Worm (Caenorhabditis elegans) whole organism, mixed stage, embryonic: ENCODE measurements around the gene C15H7.4.
A peak's percentile ranks its signal among the peaks of the same experiment; 100 is the strongest.

ENCODE experiments used
- M03D4.4 ChIP-seq: sonication (generic microtip); optimal IDR thresholded peaks from 2 replicates; lab custom pipeline; 2017; ENCODE audit warnings: mild to moderate bottlenecking, missing genetic modification characterization, missing compliant biosample characterization
- bed-3 ChIP-seq: fragments of 200-800 bp; sonication (Bioruptor generic); optimal IDR thresholded peaks from 3 replicates; lab custom pipeline; 2018; ENCODE audit warnings: mild to moderate bottlenecking, missing genetic modification characterization, moderate library complexity, missing compliant biosample characterization
- blmp-1 ChIP-seq: fragments of 150-350 bp; optimal IDR thresholded peaks from 2 replicates; lab custom pipeline; 2014; ENCODE audit warnings: missing biosample characterization, missing genetic modification characterization
- ceh-39 ChIP-seq: fragments of 150-350 bp; optimal IDR thresholded peaks from 2 replicates; lab custom pipeline; 2014; ENCODE audit warnings: missing biosample characterization, missing genetic modification characterization
- ceh-83 ChIP-seq: fragments of 200-800 bp; sonication (Bioruptor generic); optimal IDR thresholded peaks from 2 replicates; lab custom pipeline; 2018; ENCODE audit warnings: mild to moderate bottlenecking, missing genetic modification characterization, missing compliant biosample characterization
- ces-1 ChIP-seq: fragments of 150-350 bp; optimal IDR thresholded peaks from 2 replicates; lab custom pipeline; 2014; ENCODE audit warnings: missing biosample characterization, missing genetic modification reagents, missing genetic modification characterization
- drap-1 ChIP-seq: fragments of 200-800 bp; sonication (Bioruptor generic); optimal IDR thresholded peaks from 3 replicates; lab custom pipeline; 2018; ENCODE audit warnings: mild to moderate bottlenecking, missing genetic modification characterization, missing compliant biosample characterization
- elt-1 ChIP-seq: sonication (generic microtip); optimal IDR thresholded peaks from 2 replicates; lab custom pipeline; 2017; ENCODE audit warnings: missing genetic modification characterization, mild to moderate bottlenecking, missing compliant biosample characterization, antibody characterized with exemption, moderate library complexity, borderline replicate concordance; ENCODE audit not compliant: insufficient read depth
- elt-3 ChIP-seq: fragments of 150-350 bp; optimal IDR thresholded peaks from 2 replicates; lab custom pipeline; 2014; ENCODE audit warnings: missing biosample characterization, missing genetic modification characterization
- ham-2 ChIP-seq: fragments of 200-800 bp; sonication (Bioruptor generic); optimal IDR thresholded peaks from 2 replicates; lab custom pipeline; 2018; ENCODE audit warnings: mild to moderate bottlenecking, missing genetic modification characterization, missing compliant biosample characterization
- hlh-1 ChIP-seq: fragments of 150-350 bp; optimal IDR thresholded peaks from 2 replicates; lab custom pipeline; 2014; ENCODE audit warnings: missing biosample characterization, missing genetic modification reagents, missing genetic modification characterization
- lin-13 ChIP-seq: fragments of 150-350 bp; optimal IDR thresholded peaks from 2 replicates; lab custom pipeline; 2014; ENCODE audit warnings: missing biosample characterization, missing genetic modification characterization
- lin-32 ChIP-seq: fragments of 200-800 bp; sonication (Bioruptor generic); optimal IDR thresholded peaks from 2 replicates; lab custom pipeline; 2018; ENCODE audit warnings: mild to moderate bottlenecking, missing genetic modification characterization, missing compliant biosample characterization
- lsy-2 ChIP-seq: fragments of 150-350 bp; optimal IDR thresholded peaks from 2 replicates; lab custom pipeline; 2014; ENCODE audit warnings: missing biosample characterization, missing genetic modification characterization
- mab-5 ChIP-seq: fragments of 150-350 bp; optimal IDR thresholded peaks from 2 replicates; lab custom pipeline; 2014; ENCODE audit warnings: missing biosample characterization, missing genetic modification characterization
- mls-2 ChIP-seq: sonication (generic microtip); optimal IDR thresholded peaks from 2 replicates; lab custom pipeline; 2016; ENCODE audit warnings: mild to moderate bottlenecking, missing genetic modification characterization, moderate library complexity, missing compliant biosample characterization
- nhr-12 ChIP-seq: fragments of 150-350 bp; optimal IDR thresholded peaks from 2 replicates; lab custom pipeline; 2014; ENCODE audit warnings: missing biosample characterization, missing genetic modification characterization
- nhr-2 ChIP-seq: fragments of 150-350 bp; optimal IDR thresholded peaks from 2 replicates; lab custom pipeline; 2014; ENCODE audit warnings: missing biosample characterization, missing genetic modification characterization
- nhr-237 ChIP-seq: fragments of 150-350 bp; optimal IDR thresholded peaks from 2 replicates; lab custom pipeline; 2014; ENCODE audit warnings: missing biosample characterization, missing genetic modification characterization
- nhr-76 ChIP-seq: sonication (generic microtip); optimal IDR thresholded peaks from 2 replicates; lab custom pipeline; 2017; ENCODE audit warnings: missing biosample characterization, missing genetic modification characterization
- pha-4 ChIP-seq: fragments of 150-350 bp; optimal IDR thresholded peaks from 2 replicates; lab custom pipeline; 2018; ENCODE audit warnings: missing biosample characterization, missing genetic modification reagents, missing genetic modification characterization
- sem-2 ChIP-seq: fragments of 200-800 bp; sonication (Bioruptor generic); optimal IDR thresholded peaks from 2 replicates; lab custom pipeline; 2018; ENCODE audit warnings: mild to moderate bottlenecking, missing genetic modification characterization, missing compliant biosample characterization
- tbx-8 ChIP-seq: fragments of 200-800 bp; sonication (Bioruptor generic); optimal IDR thresholded peaks from 2 replicates; lab custom pipeline; 2018; ENCODE audit warnings: mild to moderate bottlenecking, missing genetic modification characterization, moderate library complexity, missing compliant biosample characterization
- unc-120 ChIP-seq: sonication (generic microtip); optimal IDR thresholded peaks from 2 replicates; lab custom pipeline; 2017; ENCODE audit warnings: missing genetic modification characterization, missing compliant biosample characterization; ENCODE audit not compliant: poor library complexity, severe bottlenecking
- unc-39 ChIP-seq: fragments of 150-350 bp; optimal IDR thresholded peaks from 2 replicates; lab custom pipeline; 2014; ENCODE audit warnings: missing biosample characterization, missing genetic modification characterization
- unc-62 ChIP-seq: fragments of 150-350 bp; optimal IDR thresholded peaks from 2 replicates; lab custom pipeline; 2014; ENCODE audit warnings: missing biosample characterization, missing genetic modification reagents, missing genetic modification characterization
- zip-8 ChIP-seq: fragments of 150-350 bp; optimal IDR thresholded peaks from 2 replicates; lab custom pipeline; 2014; ENCODE audit warnings: missing biosample characterization, missing genetic modification characterization
- ztf-11 ChIP-seq: fragments of 150-350 bp; optimal IDR thresholded peaks from 2 replicates; lab custom pipeline; 2014; ENCODE audit warnings: missing biosample characterization, missing genetic modification characterization

The C15H7.4 gene

ce11 chrIII:9702665-9703252 is 47.1 kb upstream of the C15H7.4 start:
- TF ChIP-seq lin-32 (no peak), nhr-237 (tag; lab: Kevin White, UChicago) (no peak), sem-2 (GFP tag; lab: Kevin White, UChicago) (no peak), lsy-2 (no peak), nhr-76 (tag; lab: Kevin White, UChicago) (no peak), ceh-39 (tag; lab: Kevin White, UChicago) (no peak), ceh-83 (GFP tag; lab: Kevin White, UChicago) (no peak), lin-13 (tag; lab: Kevin White, UChicago) (no peak), mls-2 (tag; lab: Kevin White, UChicago) (no peak), drap-1 (no peak), tbx-8 (GFP tag; lab: Kevin White, UChicago) (no peak), unc-39 (tag; lab: Kevin White, UChicago) (no peak)

ce11 chrIII:9701798-9702197 is 46.1 kb upstream of the C15H7.4 start:
- TF ChIP-seq unc-120 (tag; lab: Kevin White, UChicago) (peak; percentile 9), nhr-2 (no peak)

ce11 chrIII:9700114-9700690 is 44.5 kb upstream of the C15H7.4 start:
- peak; percentile 7 for TF ChIP-seq drap-1
- peak; percentile 59 for TF ChIP-seq unc-62 (GFP tag; lab: Kevin White, UChicago)
- peak; percentile 47 for TF ChIP-seq ces-1
- peak; percentile 68 for TF ChIP-seq nhr-2
- no peak for TF ChIP-seq unc-120 (tag; lab: Kevin White, UChicago)
- peak; percentile 11 for TF ChIP-seq ham-2 (GFP tag; lab: Kevin White, UChicago)
- no peak for TF ChIP-seq pha-4
- no peak for TF ChIP-seq zip-8

ce11 chrIII:9699576-9699975 is 43.9 kb upstream of the C15H7.4 start, which contains the start of gene tlk-1:
tlk-1 (plus strand) TSS chrIII:9699876.
- TF ChIP-seq pha-4 (no peak), mls-2 (tag; lab: Kevin White, UChicago) (no peak), tbx-8 (GFP tag; lab: Kevin White, UChicago) (no peak), nhr-2 (no peak), unc-62 (GFP tag; lab: Kevin White, UChicago) (no peak), unc-120 (tag; lab: Kevin White, UChicago) (no peak), ztf-11 (no peak), blmp-1 (tag; lab: Kevin White, UChicago) (no peak), elt-3 (tag; lab: Kevin White, UChicago) (no peak), nhr-12 (tag; lab: Kevin White, UChicago) (no peak), ceh-83 (GFP tag; lab: Kevin White, UChicago) (no peak), ces-1 (no peak), M03D4.4 (tag; lab: Kevin White, UChicago) (no peak), ham-2 (GFP tag; lab: Kevin White, UChicago) (no peak), zip-8 (no peak)

ce11 chrIII:9698635-9699396 is 43.1 kb upstream of the C15H7.4 start:
- no peak for TF ChIP-seq hlh-1 (tag; lab: Kevin White, UChicago)
- no peak for TF ChIP-seq ham-2 (GFP tag; lab: Kevin White, UChicago)
- TF ChIP-seq drap-1 = no peak
- TF ChIP-seq sem-2 (GFP tag; lab: Kevin White, UChicago) = no peak
- peak; percentile 22 for TF ChIP-seq ces-1
- TF ChIP-seq ceh-39 (tag; lab: Kevin White, UChicago) = no peak
- peak; percentile 4 for TF ChIP-seq unc-62 (GFP tag; lab: Kevin White, UChicago)
- no peak for TF ChIP-seq nhr-76 (tag; lab: Kevin White, UChicago)
- no peak for TF ChIP-seq nhr-2
- TF ChIP-seq mab-5 (tag; lab: Kevin White, UChicago) = no peak
- no peak for TF ChIP-seq M03D4.4 (tag; lab: Kevin White, UChicago)
- TF ChIP-seq nhr-237 (tag; lab: Kevin White, UChicago) = no peak
- TF ChIP-seq tbx-8 (GFP tag; lab: Kevin White, UChicago) = no peak
- TF ChIP-seq elt-1 (tag; lab: Kevin White, UChicago) = no peak
- no peak for TF ChIP-seq bed-3
